Worm (Caenorhabditis elegans) whole organism, L2 larva: ENCODE measurements around the gene nep-8.
A peak's percentile ranks its signal among the peaks of the same experiment; 100 is the strongest.

ENCODE experiments used
- alr-1 ChIP-seq: fragments of 150-350 bp; optimal IDR thresholded peaks from 2 replicates; lab custom pipeline; 2014; ENCODE audit warnings: missing biosample characterization, missing genetic modification characterization
- dmd-4 ChIP-seq: sonication (generic microtip); optimal IDR thresholded peaks from 2 replicates; lab custom pipeline; 2017; ENCODE audit warnings: missing biosample characterization, missing genetic modification characterization
- fos-1 ChIP-seq: fragments of 150-350 bp; optimal IDR thresholded peaks from 2 replicates; lab custom pipeline; 2014; ENCODE audit warnings: missing biosample characterization, missing genetic modification characterization
- lin-13 ChIP-seq: fragments of 150-350 bp; optimal IDR thresholded peaks from 2 replicates; lab custom pipeline; 2014; ENCODE audit warnings: missing biosample characterization, missing genetic modification reagents, missing genetic modification characterization
- lin-39 ChIP-seq: fragments of 150-350 bp; optimal IDR thresholded peaks from 2 replicates; lab custom pipeline; 2014; ENCODE audit warnings: missing biosample characterization, missing genetic modification reagents, missing genetic modification characterization
- nhr-10 ChIP-seq: sonication (generic microtip); optimal IDR thresholded peaks from 2 replicates; lab custom pipeline; 2017; ENCODE audit warnings: missing biosample characterization, missing genetic modification characterization
- nhr-6 ChIP-seq: fragments of 150-350 bp; optimal IDR thresholded peaks from 2 replicates; lab custom pipeline; 2014; ENCODE audit warnings: missing biosample characterization, missing genetic modification characterization
- skn-1 ChIP-seq: sonication (generic microtip); optimal IDR thresholded peaks from 2 replicates; lab custom pipeline; 2017; ENCODE audit warnings: missing biosample characterization, missing genetic modification characterization
- unc-39 ChIP-seq: fragments of 150-350 bp; optimal IDR thresholded peaks from 2 replicates; lab custom pipeline; 2014; ENCODE audit warnings: missing biosample characterization, missing genetic modification characterization
- zag-1 ChIP-seq: fragments of 150-350 bp; optimal IDR thresholded peaks from 2 replicates; lab custom pipeline; 2014; ENCODE audit warnings: missing biosample characterization, missing genetic modification characterization
- ztf-1 ChIP-seq: fragments of 200-800 bp; sonication (Bioruptor generic); conservative IDR thresholded peaks from 2 replicates; pipeline ENCODE4 v1.3.6; 2022; ENCODE audit warnings: missing genetic modification characterization, missing compliant biosample characterization

DNA sequence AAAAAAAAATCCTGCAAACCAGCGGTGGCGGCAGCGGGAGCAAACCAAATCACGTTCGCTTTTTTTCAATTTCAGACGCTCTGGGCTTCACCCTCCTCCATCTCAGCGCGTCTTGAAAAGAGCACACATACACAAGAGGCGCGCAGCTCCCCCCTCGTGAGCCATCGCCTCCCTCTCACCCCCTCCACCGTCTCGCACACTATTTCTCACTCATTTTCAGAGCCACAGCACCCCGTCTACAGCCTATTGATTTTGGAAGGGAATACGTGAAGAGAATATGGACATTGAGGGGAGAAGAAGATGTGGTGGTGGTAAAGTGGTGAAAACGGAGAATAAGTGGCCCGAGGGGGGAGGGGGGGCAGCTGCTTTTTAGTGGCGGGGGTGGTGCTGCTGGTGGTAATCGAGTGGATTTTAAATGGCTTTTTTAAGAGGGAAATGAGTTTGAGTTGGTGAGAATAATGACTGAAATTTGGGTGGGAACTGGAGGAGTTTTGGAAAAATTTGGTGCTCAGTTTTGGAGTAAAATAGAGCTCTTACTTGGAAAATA lies 24.6 kb downstream of the nep-8 start:
- TF ChIP-seq nhr-10 (no peak), dmd-4 (tag; lab: Kevin White, UChicago) (no peak), skn-1 (tag; lab: Kevin White, UChicago) (no peak), unc-39 (tag; lab: Kevin White, UChicago) (no peak), ztf-1 (GFP tag; lab: Robert Waterston, UW) (no peak), lin-39 (tag; lab: Kevin White, UChicago) (no peak), lin-13 (peak; percentile 17), fos-1 (tag; lab: Kevin White, UChicago) (no peak), zag-1 (tag; lab: Kevin White, UChicago) (peak; percentile 9), alr-1 (tag; lab: Kevin White, UChicago) (no peak), nhr-6 (tag; lab: Kevin White, UChicago) (no peak)
